Fruit fly (Drosophila melanogaster) whole organism, wandering third instar larva: ENCODE results near the gene CG9281.

Experiments used
- Abd-B ChIP-seq: fragments of >200 bp; optimal IDR thresholded peaks from 2 replicates; lab custom pipeline; 2017; ENCODE audit warnings: missing biosample characterization, missing genetic modification characterization
- CG32264 ChIP-seq: fragments of 200-800 bp; sonication (Bioruptor generic); optimal IDR thresholded peaks from 2 replicates; lab custom pipeline; 2016; ENCODE audit warnings: missing biosample characterization, missing genetic modification characterization
- CG9705 ChIP-seq: fragments of 200-800 bp; sonication (Bioruptor generic); optimal IDR thresholded peaks from 2 replicates; lab custom pipeline; 2018; ENCODE audit warnings: missing biosample characterization, mild to moderate bottlenecking, missing genetic modification characterization
- CrebA ChIP-seq: fragments of 200-800 bp; sonication (Bioruptor generic); optimal IDR thresholded peaks from 2 replicates; lab custom pipeline; 2016; ENCODE audit warnings: missing biosample characterization, mild to moderate bottlenecking, missing genetic modification characterization, borderline replicate concordance
- Dfd ChIP-seq: fragments of >200 bp; optimal IDR thresholded peaks from 2 replicates; lab custom pipeline; 2017; ENCODE audit warnings: missing biosample characterization, missing genetic modification characterization
- Dif ChIP-seq: fragments of 200-275, 200-300 bp; sonication (Bioruptor generic); optimal IDR thresholded peaks from 2 replicates; lab custom pipeline; 2018; ENCODE audit warnings: missing biosample characterization, missing genetic modification characterization; ENCODE audit not compliant: partially characterized antibody
- GATAd ChIP-seq: sonication (Bioruptor generic); optimal IDR thresholded peaks from 2 replicates; lab custom pipeline; 2016; ENCODE audit warnings: missing biosample characterization, missing genetic modification characterization
- HLH106 ChIP-seq: fragments of 200-800 bp; optimal IDR thresholded peaks from 3 replicates; lab custom pipeline; 2019; ENCODE audit warnings: missing biosample characterization, mild to moderate bottlenecking, missing genetic modification characterization, moderate library complexity
- Hnf4 ChIP-seq: fragments of 200-800 bp; sonication (Bioruptor generic); optimal IDR thresholded peaks from 2 replicates; lab custom pipeline; 2016; ENCODE audit warnings: missing biosample characterization, mild to moderate bottlenecking, missing genetic modification characterization
- Hr78 ChIP-seq: fragments of >200 bp; optimal IDR thresholded peaks from 2 replicates; lab custom pipeline; 2017; ENCODE audit warnings: missing biosample characterization, missing genetic modification characterization
- Hr83 ChIP-seq: fragments of 200-300 bp; sonication (Bioruptor generic); optimal IDR thresholded peaks from 2 replicates; lab custom pipeline; 2016; ENCODE audit warnings: missing biosample characterization, mild to moderate bottlenecking, missing genetic modification characterization, moderate library complexity; ENCODE audit not compliant: poor library complexity, severe bottlenecking
- Jra ChIP-seq: sonication (Bioruptor generic); optimal IDR thresholded peaks from 2 replicates; lab custom pipeline; 2016; ENCODE audit warnings: missing biosample characterization, missing genetic modification characterization
- Mio ChIP-seq: sonication (Bioruptor generic); optimal IDR thresholded peaks from 2 replicates; lab custom pipeline; 2016; ENCODE audit warnings: missing biosample characterization, missing genetic modification characterization
- Myc ChIP-seq: fragments of >200 bp; optimal IDR thresholded peaks from 2 replicates; lab custom pipeline; 2017
- N ChIP-seq: fragments of >200 bp; optimal IDR thresholded peaks from 2 replicates; lab custom pipeline; 2018; ENCODE audit warnings: missing biosample characterization, missing external identifiers, missing genetic modification characterization
- OdsH ChIP-seq: fragments of 200-800 bp; sonication (Bioruptor generic); optimal IDR thresholded peaks from 2 replicates; lab custom pipeline; 2016; ENCODE audit warnings: missing biosample characterization, mild to moderate bottlenecking, missing genetic modification characterization
- Rel ChIP-seq, 2 experiments: fragments of 200-800 bp; sonication (Bioruptor generic) in 1 of 2; optimal IDR thresholded peaks; 2 replicates in 1 of 2; 3 replicates in 1 of 2; lab custom pipeline; 2016 to 2019; ENCODE audit warnings: mild to moderate bottlenecking in 2 of 2, missing biosample characterization in 2 of 2, missing genetic modification characterization in 2 of 2, moderate library complexity in 1 of 2
- Sp1 ChIP-seq: fragments of 200-800 bp; sonication (Bioruptor generic); optimal IDR thresholded peaks from 3 replicates; lab custom pipeline; 2019; ENCODE audit warnings: missing biosample characterization, mild to moderate bottlenecking, missing genetic modification characterization, moderate library complexity
- Vsx2 ChIP-seq: fragments of 200-300, 225-300 bp; sonication (Bioruptor generic); optimal IDR thresholded peaks from 2 replicates; lab custom pipeline; 2018; ENCODE audit warnings: missing biosample characterization, missing genetic modification characterization; ENCODE audit not compliant: partially characterized antibody
- br ChIP-seq: fragments of 200-800 bp; sonication (Bioruptor generic); optimal IDR thresholded peaks from 2 replicates; lab custom pipeline; 2016; ENCODE audit warnings: missing biosample characterization, missing genetic modification characterization
- brk ChIP-seq: fragments of 200-800 bp; sonication (Bioruptor generic); optimal IDR thresholded peaks from 2 replicates; lab custom pipeline; 2016; ENCODE audit warnings: missing biosample characterization, mild to moderate bottlenecking, missing genetic modification characterization
- dl ChIP-seq, 2 experiments: fragments of 175-275, 200-275 bp in 1 of 2; fragments of 200-275 bp in 1 of 2; sonication (Bioruptor generic); optimal IDR thresholded peaks; lab custom pipeline; 2018; ENCODE audit warnings: mild to moderate bottlenecking in 2 of 2, missing biosample characterization in 2 of 2, missing genetic modification characterization in 2 of 2, moderate library complexity in 2 of 2; ENCODE audit not compliant: partially characterized antibody in 2 of 2, insufficient read depth in 1 of 2
- dmrt93B ChIP-seq: fragments of 200-800 bp; sonication (Bioruptor generic); optimal IDR thresholded peaks from 2 replicates; lab custom pipeline; 2018; ENCODE audit warnings: missing biosample characterization, mild to moderate bottlenecking, missing genetic modification characterization
- dsf ChIP-seq: sonication (Bioruptor generic); optimal IDR thresholded peaks from 2 replicates; lab custom pipeline; 2016; ENCODE audit warnings: missing biosample characterization, missing genetic modification characterization, borderline replicate concordance
- ey ChIP-seq: fragments of 200-800 bp; sonication (Bioruptor generic); optimal IDR thresholded peaks from 2 replicates; lab custom pipeline; 2016; ENCODE audit warnings: missing biosample characterization, missing genetic modification characterization
- foxo ChIP-seq, 2 experiments: fragments of 200-800 bp; sonication (Bioruptor generic); optimal IDR thresholded peaks; 2 replicates in 1 of 2; 3 replicates in 1 of 2; lab custom pipeline; 2016 to 2017; ENCODE audit warnings: missing biosample characterization in 2 of 2, missing genetic modification characterization in 2 of 2
- fru ChIP-seq: fragments of 200-800 bp; sonication (Bioruptor generic); optimal IDR thresholded peaks from 3 replicates; lab custom pipeline; 2016; ENCODE audit warnings: missing biosample characterization, mild to moderate bottlenecking, missing genetic modification characterization
- h ChIP-seq: fragments of 200-800 bp; sonication (Bioruptor generic); optimal IDR thresholded peaks from 3 replicates; lab custom pipeline; 2016; ENCODE audit warnings: missing biosample characterization, mild to moderate bottlenecking, missing genetic modification characterization
- jim ChIP-seq: fragments of 175-275, 200-325 bp; sonication (Bioruptor generic); optimal IDR thresholded peaks from 2 replicates; lab custom pipeline; 2016; ENCODE audit warnings: missing biosample characterization, mild to moderate bottlenecking, missing genetic modification characterization
- lola ChIP-seq: fragments of >200 bp; optimal IDR thresholded peaks from 2 replicates; lab custom pipeline; 2017; ENCODE audit warnings: missing biosample characterization, missing genetic modification characterization
- pan ChIP-seq: fragments of >200 bp; optimal IDR thresholded peaks from 2 replicates; lab custom pipeline; 2017
- psq ChIP-seq: fragments of 200-800 bp; sonication (Bioruptor generic); optimal IDR thresholded peaks from 3 replicates; lab custom pipeline; 2017; ENCODE audit warnings: missing biosample characterization, mild to moderate bottlenecking, missing genetic modification characterization, moderate library complexity
- rgr ChIP-seq: fragments of 200-800 bp; sonication (Bioruptor generic); optimal IDR thresholded peaks from 3 replicates; lab custom pipeline; 2016; ENCODE audit warnings: missing biosample characterization, mild to moderate bottlenecking, missing genetic modification characterization
- sage ChIP-seq: fragments of 200-800 bp; sonication (Bioruptor generic); optimal IDR thresholded peaks from 2 replicates; lab custom pipeline; 2016; ENCODE audit warnings: missing biosample characterization, mild to moderate bottlenecking, missing genetic modification characterization
- sv ChIP-seq: fragments of 200-800 bp; sonication (Bioruptor generic); optimal IDR thresholded peaks from 3 replicates; lab custom pipeline; 2016; ENCODE audit warnings: missing biosample characterization, missing genetic modification characterization
- tai ChIP-seq: sonication (Bioruptor generic); optimal IDR thresholded peaks from 2 replicates; lab custom pipeline; 2016; ENCODE audit warnings: missing biosample characterization, missing genetic modification characterization
- usp ChIP-seq: fragments of >200 bp; optimal IDR thresholded peaks from 2 replicates; lab custom pipeline; 2017; ENCODE audit warnings: missing biosample characterization, missing genetic modification characterization
- woc ChIP-seq: sonication (Bioruptor generic); optimal IDR thresholded peaks from 2 replicates; lab custom pipeline; 2016; ENCODE audit warnings: missing biosample characterization, mild to moderate bottlenecking, missing genetic modification characterization

The CG9281 gene

DNA sequence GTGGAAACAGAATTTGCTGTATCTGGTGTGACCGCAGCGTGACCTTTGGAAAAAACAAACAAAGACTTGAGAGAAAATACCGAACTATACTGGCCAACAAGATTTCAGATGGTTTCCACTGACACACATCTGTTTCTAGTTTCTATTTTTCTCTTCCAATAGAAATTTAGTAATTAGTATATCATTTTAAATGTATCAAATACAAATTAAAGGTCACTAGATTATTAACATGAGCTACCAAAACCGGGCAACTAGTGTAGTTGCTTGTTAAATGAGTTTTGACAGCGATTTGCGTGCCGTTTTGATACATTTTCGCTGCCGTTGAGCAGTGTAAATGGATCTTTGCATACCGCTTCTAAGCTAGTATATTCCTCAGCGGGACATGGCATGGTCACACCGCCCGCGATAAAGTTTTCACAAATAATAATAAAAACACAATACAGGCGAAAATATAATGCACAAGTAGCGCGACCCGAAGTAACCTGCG, 6.6 kb downstream of the CG9281 start, which contains the start of the genes Pis and Hap40:
TSS of gene Pis (minus strand) at position 51 of the 487 bp plus-strand sequence.
TSS of gene Hap40 (plus strand) at position 406 of the 487 bp plus-strand sequence.
- no peak for TF ChIP-seq CrebA (GFP tag; lab: Kevin White, UChicago)
- no peak for TF ChIP-seq Abd-B
- no peak for TF ChIP-seq dl (GFP tag; optimal IDR thresholded peaks at IDR 0.05; lab: Kevin White, UChicago; ENCODE audit: insufficient read depth in 1 of 2, partially characterized antibody in 2 of 2)
- peak in 1 of 2 experiments; percentile 74 for TF ChIP-seq foxo (GFP tag; optimal IDR thresholded peaks at IDR 0.05; lab: Kevin White, UChicago)
- TF ChIP-seq OdsH (GFP tag; lab: Kevin White, UChicago), result peak; percentile 25
- TF ChIP-seq woc (GFP tag; lab: Kevin White, UChicago), result peak; percentile 55
- no peak for TF ChIP-seq Hr78 (GFP tag; lab: Kevin White, UChicago)
- no peak for TF ChIP-seq Hnf4 (GFP tag; lab: Kevin White, UChicago)
- no peak for TF ChIP-seq Myc
- TF ChIP-seq usp, result no peak
- no peak for TF ChIP-seq brk (GFP tag; lab: Kevin White, UChicago)
- TF ChIP-seq ey, result peak; percentile 41
- TF ChIP-seq rgr (GFP tag; lab: Kevin White, UChicago), result peak; percentile 63
- TF ChIP-seq Vsx2 (GFP tag; lab: Kevin White, UChicago), result no peak
- no peak for TF ChIP-seq fru
- TF ChIP-seq Hr83, result no peak
- no peak for TF ChIP-seq CG32264
- no peak for TF ChIP-seq dsf (GFP tag; lab: Kevin White, UChicago)
- no peak for TF ChIP-seq Rel (GFP tag; optimal IDR thresholded peaks at IDR 0.05; lab: Kevin White, UChicago)
- peak; percentile 34 for TF ChIP-seq Rel (tag; optimal IDR thresholded peaks at IDR 0.05; lab: Kevin White, UChicago)
- TF ChIP-seq sv, result peak; percentile 29
- TF ChIP-seq tai (GFP tag; lab: Kevin White, UChicago), result no peak
- no peak for TF ChIP-seq lola
- peak; percentile 49 for TF ChIP-seq CG9705 (GFP tag; lab: Kevin White, UChicago)
- TF ChIP-seq Dif (GFP tag; lab: Kevin White, UChicago), result no peak
- TF ChIP-seq pan (lab: Kevin White, UChicago), result no peak
- no peak for TF ChIP-seq GATAd
- TF ChIP-seq h, result peak; percentile 67
- TF ChIP-seq jim (GFP tag; lab: Kevin White, UChicago), result no peak
- TF ChIP-seq psq, result peak; percentile 40
- TF ChIP-seq HLH106 (tag; lab: Kevin White, UChicago), result peak; percentile 80
- peak; percentile 9 for TF ChIP-seq N
- TF ChIP-seq dmrt93B (GFP tag; lab: Kevin White, UChicago), result peak; percentile 68
- peak; percentile 54 for TF ChIP-seq br (GFP tag; lab: Kevin White, UChicago)
- TF ChIP-seq Sp1, result peak; percentile 63
- no peak for TF ChIP-seq Jra
- TF ChIP-seq Dfd (GFP tag; lab: Kevin White, UChicago), result no peak
- TF ChIP-seq sage, result no peak
- TF ChIP-seq Mio, result no peak
- TF ChIP-seq, all 38 proteins: peak for 15

DNA sequence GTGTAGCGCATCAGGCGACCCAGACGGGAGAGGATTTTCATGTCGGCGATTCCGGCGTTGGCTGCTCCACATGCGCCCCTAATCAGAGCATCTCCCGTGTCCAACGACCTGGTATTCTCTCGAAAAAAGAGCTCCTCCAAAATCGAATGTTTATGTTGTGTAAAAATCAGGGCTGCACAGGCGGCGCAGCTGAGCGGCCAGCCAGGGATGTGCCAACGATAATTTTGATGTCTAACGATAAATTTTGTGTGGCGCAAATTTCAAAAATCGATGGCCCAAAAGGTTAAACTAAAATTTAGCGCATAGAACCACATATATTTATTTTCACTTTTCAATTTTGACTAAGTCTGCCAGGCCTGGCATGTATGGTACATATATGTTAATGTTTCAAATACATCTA, 9.3 kb downstream of the CG9281 start, which contains the start of gene CG9240:
TSS of gene CG9240 (minus strand) at position 213 of the 400 bp plus-strand sequence.
- TF ChIP-seq rgr (GFP tag; lab: Kevin White, UChicago) (peak; percentile 48), tai (GFP tag; lab: Kevin White, UChicago) (no peak)

DNA sequence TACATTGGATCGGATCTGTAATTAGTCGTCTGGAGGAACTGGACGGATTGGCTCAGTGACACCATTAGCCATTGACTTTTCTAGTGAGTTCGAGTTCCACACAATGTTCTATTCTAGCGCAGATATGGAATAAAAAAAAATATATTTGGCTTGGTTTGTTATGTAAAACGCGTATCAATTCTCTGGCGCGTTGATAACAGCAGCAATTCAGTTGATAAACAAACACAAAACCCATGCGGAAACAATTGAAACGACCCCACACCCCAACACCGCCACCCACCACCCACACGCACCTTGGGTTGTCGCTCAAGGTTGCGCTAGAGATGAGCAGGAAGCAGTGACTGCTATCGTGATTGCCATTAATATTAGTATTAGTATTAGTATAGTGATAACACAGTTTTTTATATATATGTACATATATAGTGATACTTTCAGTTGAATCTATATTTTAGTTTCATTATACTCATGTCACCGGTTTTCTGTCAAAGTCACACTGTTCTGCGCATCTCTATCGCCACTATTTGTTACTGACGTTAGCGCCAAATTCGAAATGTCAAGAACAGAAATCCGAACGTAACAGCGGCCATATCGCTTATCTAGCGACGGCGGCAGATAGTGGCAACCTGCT, 12.6 kb downstream of the CG9281 start:
- TF ChIP-seq brk (GFP tag; lab: Kevin White, UChicago) (no peak), psq (peak; percentile 73), CG9705 (GFP tag; lab: Kevin White, UChicago) (peak; percentile 70), Jra (peak; percentile 49), Vsx2 (GFP tag; lab: Kevin White, UChicago) (no peak), foxo (GFP tag; optimal IDR thresholded peaks at IDR 0.05; lab: Kevin White, UChicago) (peak in 1 of 2 experiments; percentile 95), Abd-B (no peak), Rel (GFP tag; optimal IDR thresholded peaks at IDR 0.05; lab: Kevin White, UChicago) (peak; percentile 69), Rel (tag; optimal IDR thresholded peaks at IDR 0.05; lab: Kevin White, UChicago) (peak; percentile 43), ey (peak; percentile 61), sv (peak; percentile 77), dl (GFP tag; optimal IDR thresholded peaks at IDR 0.05; lab: Kevin White, UChicago; ENCODE audit: insufficient read depth in 1 of 2, partially characterized antibody in 2 of 2) (no peak), dmrt93B (GFP tag; lab: Kevin White, UChicago) (peak; percentile 85), Dif (GFP tag; lab: Kevin White, UChicago) (no peak), fru (peak; percentile 87), N (no peak), h (peak; percentile 90), HLH106 (tag; lab: Kevin White, UChicago) (peak; percentile 88), sage (peak; percentile 74), Hr83 (no peak), lola (no peak), rgr (GFP tag; lab: Kevin White, UChicago) (peak; percentile 92), Sp1 (peak; percentile 88), usp (no peak), Hr78 (GFP tag; lab: Kevin White, UChicago) (no peak), OdsH (GFP tag; lab: Kevin White, UChicago) (peak; percentile 84), Mio (no peak), CrebA (GFP tag; lab: Kevin White, UChicago) (no peak), woc (GFP tag; lab: Kevin White, UChicago) (peak; percentile 33), jim (GFP tag; lab: Kevin White, UChicago) (no peak), Myc (peak; percentile 59), br (GFP tag; lab: Kevin White, UChicago) (peak; percentile 70), CG32264 (peak; percentile 20), Hnf4 (GFP tag; lab: Kevin White, UChicago) (peak; percentile 71)
